Worm (Caenorhabditis elegans) whole organism, L4 larva: ENCODE results near the gene Y51A2D.21.

Source experiments
- dmd-8 ChIP-seq: fragments of 200-800 bp; sonication (Bioruptor generic); IDR thresholded peaks from 2 replicates; pipeline ENCODE4 v1.3.6; 2022; ENCODE audit warnings: missing genetic modification characterization, missing compliant biosample characterization
- hlh-11 ChIP-seq: fragments of 200-800 bp; sonication (Bioruptor generic); optimal IDR thresholded peaks from 2 replicates; lab custom pipeline; 2018; ENCODE audit warnings: mild to moderate bottlenecking, missing genetic modification characterization, missing compliant biosample characterization
- hlh-30 ChIP-seq: sonication (generic microtip); optimal IDR thresholded peaks from 2 replicates; lab custom pipeline; 2017; ENCODE audit warnings: antibody characterized with exemption, mild to moderate bottlenecking, missing genetic modification characterization, missing compliant biosample characterization; ENCODE audit not compliant: insufficient read depth
- lir-3 ChIP-seq: sonication (generic microtip); optimal IDR thresholded peaks from 2 replicates; lab custom pipeline; 2016; ENCODE audit warnings: mild to moderate bottlenecking, missing genetic modification characterization, missing compliant biosample characterization
- mep-1 ChIP-seq: fragments of 150-350 bp; sonication (generic microtip); optimal IDR thresholded peaks from 3 replicates; lab custom pipeline; 2014; ENCODE audit warnings: missing biosample characterization, missing genetic modification characterization
- nhr-237 ChIP-seq: sonication (generic microtip); optimal IDR thresholded peaks from 2 replicates; lab custom pipeline; 2017; ENCODE audit warnings: missing biosample characterization, missing genetic modification characterization
- nhr-25 ChIP-seq: sonication (generic microtip); optimal IDR thresholded peaks from 2 replicates; lab custom pipeline; 2017; ENCODE audit warnings: missing genetic modification characterization, mild to moderate bottlenecking, missing compliant biosample characterization, antibody characterized with exemption, moderate library complexity, borderline replicate concordance; ENCODE audit not compliant: insufficient read depth
- spr-3 ChIP-seq: fragments of 200-800 bp; sonication (Bioruptor generic); optimal IDR thresholded peaks from 2 replicates; lab custom pipeline; 2018; ENCODE audit warnings: mild to moderate bottlenecking, missing genetic modification characterization, missing compliant biosample characterization
- unc-62 ChIP-seq, 3 experiments: fragments of 150-350 bp in 1 of 3; sonication (generic microtip); optimal IDR thresholded peaks in 2 of 3; peaks in 1 of 3; 1 replicate in 1 of 3; 2 replicates in 2 of 3; lab custom pipeline; 2014 to 2017; ENCODE audit warnings: missing biosample characterization in 3 of 3, missing genetic modification characterization in 3 of 3, missing genetic modification reagents in 3 of 3, missing genotype in 1 of 3
- zip-2 ChIP-seq: fragments of 150-350 bp; optimal IDR thresholded peaks from 2 replicates; lab custom pipeline; 2014; ENCODE audit warnings: missing biosample characterization, missing genetic modification characterization

DNA sequence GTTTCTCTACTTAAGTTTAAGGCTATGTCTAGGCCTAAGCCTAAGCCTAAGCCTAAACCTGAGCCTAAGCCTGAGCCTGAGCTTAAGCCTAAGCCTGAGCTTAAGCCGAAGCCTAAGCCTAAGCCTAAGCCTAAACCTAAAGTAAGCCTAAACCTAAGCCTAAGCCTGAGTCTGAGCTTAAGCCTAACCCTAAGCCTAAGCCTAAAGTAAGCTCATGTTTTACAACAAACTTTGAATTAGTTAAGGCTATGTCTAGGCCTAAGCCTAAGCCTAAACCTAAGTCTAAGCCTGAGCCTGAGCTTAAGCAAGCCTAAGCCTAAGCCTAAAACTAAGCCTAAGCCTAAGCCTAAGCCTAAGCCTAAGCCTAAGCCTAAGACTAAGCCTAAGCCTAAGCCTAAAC lies 6.0 kb upstream of the Y51A2D.21 start:
- TF ChIP-seq unc-62 (GFP tag; optimal IDR thresholded peaks at IDR 0.05 in 1 of 2; lab: Kevin White, UChicago) = no peak
- TF ChIP-seq unc-62 (tag; optimal IDR thresholded peaks at IDR 0.05; lab: Kevin White, UChicago) = no peak
- no peak for TF ChIP-seq zip-2 (tag; lab: Kevin White, UChicago)
- TF ChIP-seq nhr-25 (tag; lab: Kevin White, UChicago) = no peak
- TF ChIP-seq nhr-237 = no peak
- TF ChIP-seq spr-3 = no peak
- TF ChIP-seq hlh-11 (tag; lab: Kevin White, UChicago) = no peak
- no peak for TF ChIP-seq hlh-30
- TF ChIP-seq mep-1 (tag; lab: Kevin White, UChicago) = no peak
- TF ChIP-seq lir-3 = no peak
- no peak for TF ChIP-seq dmd-8 (GFP tag; lab: Robert Waterston, UW)
